Fruit fly (Drosophila melanogaster) whole organism, embryonic: ENCODE results near the gene HINT1.

Experiments
- Atf-2 ChIP-seq: fragments of 200-800 bp; sonication (Bioruptor generic); optimal IDR thresholded peaks from 2 replicates; lab custom pipeline; 2016; ENCODE audit warnings: missing biosample characterization, missing genetic modification characterization
- Bteb2 ChIP-seq: fragments of 200-800 bp; sonication (Bioruptor generic); optimal IDR thresholded peaks from 2 replicates; lab custom pipeline; 2016; ENCODE audit warnings: missing biosample characterization, missing genetic modification characterization
- CG11696 ChIP-seq: fragments of 200-800 bp; sonication (Bioruptor generic); IDR thresholded peaks from 2 replicates; pipeline ENCODE4 v1.3.6; 2022; ENCODE audit warnings: missing biosample characterization, missing genetic modification characterization
- CG12299 ChIP-seq: fragments of 200-800 bp; sonication (Bioruptor generic); optimal IDR thresholded peaks from 2 replicates; lab custom pipeline; 2018; ENCODE audit warnings: missing biosample characterization, mild to moderate bottlenecking, missing genetic modification characterization
- CG12942 ChIP-seq: fragments of 200-800 bp; sonication (Bioruptor generic); optimal IDR thresholded peaks from 3 replicates; lab custom pipeline; 2016; ENCODE audit warnings: missing biosample characterization, missing genetic modification characterization
- CG13775 ChIP-seq: fragments of 200-800 bp; sonication (Bioruptor generic); optimal IDR thresholded peaks from 3 replicates; lab custom pipeline; 2017; ENCODE audit warnings: missing biosample characterization, mild to moderate bottlenecking, missing genetic modification characterization
- CG14014 ChIP-seq: fragments of 200-800 bp; sonication (Bioruptor generic); IDR thresholded peaks from 2 replicates; pipeline ENCODE4 v1.3.6; 2022; ENCODE audit warnings: missing biosample characterization, missing genetic modification characterization
- CG15269 ChIP-seq: fragments of 200-800 bp; sonication (Bioruptor generic); optimal IDR thresholded peaks from 2 replicates; lab custom pipeline; 2018; ENCODE audit warnings: missing biosample characterization, mild to moderate bottlenecking, missing genetic modification characterization, moderate library complexity
- CG15479 ChIP-seq: fragments of 200-800 bp; sonication (Bioruptor generic); optimal IDR thresholded peaks from 3 replicates; lab custom pipeline; 2019; ENCODE audit warnings: missing biosample characterization, mild to moderate bottlenecking, missing genetic modification characterization, moderate library complexity
- CG1603 ChIP-seq: fragments of 200-800 bp; sonication (Bioruptor generic); optimal IDR thresholded peaks from 2 replicates; lab custom pipeline; 2019; ENCODE audit warnings: missing biosample characterization, mild to moderate bottlenecking, missing genetic modification characterization, moderate library complexity
- CG17328 ChIP-seq: fragments of 200-800 bp; sonication (Bioruptor generic); IDR thresholded peaks from 2 replicates; pipeline ENCODE4 v1.3.6; 2022; ENCODE audit warnings: missing biosample characterization, missing genetic modification characterization
- CG42726 ChIP-seq: fragments of 200-800 bp; sonication (Bioruptor generic); IDR thresholded peaks from 2 replicates; pipeline ENCODE4 v1.3.6; 2022; ENCODE audit warnings: missing biosample characterization, missing genetic modification characterization; ENCODE audit not compliant: partially characterized antibody
- CG4854 ChIP-seq: fragments of 200-800 bp; sonication (Bioruptor generic); optimal IDR thresholded peaks from 2 replicates; lab custom pipeline; 2016; ENCODE audit warnings: missing biosample characterization, missing genetic modification characterization, inconsistent platforms
- CG6654 ChIP-seq: fragments of 200-800 bp; sonication (Bioruptor generic); optimal IDR thresholded peaks from 2 replicates; lab custom pipeline; 2017; ENCODE audit warnings: missing biosample characterization, mild to moderate bottlenecking, missing genetic modification characterization
- CG7556 ChIP-seq: fragments of 200-800 bp; sonication (Bioruptor generic); optimal IDR thresholded peaks from 2 replicates; lab custom pipeline; 2017; ENCODE audit warnings: missing biosample characterization, mild to moderate bottlenecking, missing genetic modification characterization
- CG7839 ChIP-seq: fragments of 200-800 bp; sonication (Bioruptor generic); optimal IDR thresholded peaks from 3 replicates; lab custom pipeline; 2018; ENCODE audit warnings: missing biosample characterization, mild to moderate bottlenecking, missing genetic modification characterization, moderate library complexity
- CG8924 ChIP-seq: fragments of 200-800 bp; optimal IDR thresholded peaks from 3 replicates; lab custom pipeline; 2019; ENCODE audit warnings: missing biosample characterization, mild to moderate bottlenecking, missing genetic modification characterization, moderate library complexity
- CkIIα-i1 ChIP-seq: fragments of 200-800 bp; sonication (Bioruptor generic); IDR thresholded peaks from 2 replicates; pipeline ENCODE4 v1.3.6; 2022; ENCODE audit warnings: missing biosample characterization, missing genetic modification characterization
- Dfd ChIP-seq, 2 experiments: fragments of >200 bp; optimal IDR thresholded peaks; 2 replicates each; lab custom pipeline; 2017; ENCODE audit warnings: missing biosample characterization in 2 of 2, missing genetic modification characterization in 2 of 2
- Drgx ChIP-seq: fragments of 200-800 bp; sonication (Bioruptor generic); IDR thresholded peaks from 2 replicates; pipeline ENCODE4 v1.3.6; 2022; ENCODE audit warnings: missing biosample characterization, missing genetic modification characterization
- Ets65A ChIP-seq: fragments of 200-800 bp; sonication (Bioruptor generic); peaks from one replicate; lab custom pipeline; 2016; ENCODE audit warnings: missing biosample characterization, missing genetic modification characterization
- Fer2 ChIP-seq: fragments of 200-800 bp; sonication (Bioruptor generic); optimal IDR thresholded peaks from 2 replicates; lab custom pipeline; 2018; ENCODE audit warnings: missing biosample characterization, mild to moderate bottlenecking, missing genetic modification characterization, moderate library complexity
- HLH3B ChIP-seq: fragments of 200-800 bp; sonication (Bioruptor generic); IDR thresholded peaks from 2 replicates; pipeline ENCODE4 v1.3.6; 2022; ENCODE audit warnings: missing biosample characterization, missing genetic modification characterization
- Mes4 ChIP-seq: fragments of 200-800 bp; sonication (Bioruptor generic); optimal IDR thresholded peaks from 2 replicates; lab custom pipeline; 2016; ENCODE audit warnings: missing biosample characterization, missing genetic modification characterization
- Nf-YB ChIP-seq: fragments of 200-800 bp; sonication (Bioruptor generic); optimal IDR thresholded peaks from 3 replicates; lab custom pipeline; 2019; ENCODE audit warnings: missing biosample characterization, mild to moderate bottlenecking, missing genetic modification characterization, moderate library complexity
- Oli ChIP-seq: fragments of 200-800 bp; sonication (Bioruptor generic); optimal IDR thresholded peaks from 2 replicates; lab custom pipeline; 2018; ENCODE audit warnings: missing biosample characterization, mild to moderate bottlenecking, missing genetic modification characterization, moderate library complexity
- Sry-δ ChIP-seq: fragments of 200-800 bp; sonication (Bioruptor generic); optimal IDR thresholded peaks from 2 replicates; lab custom pipeline; 2016; ENCODE audit warnings: missing biosample characterization, missing genetic modification characterization
- Tbp ChIP-seq: fragments of >200 bp; optimal IDR thresholded peaks from 2 replicates; lab custom pipeline; 2018; ENCODE audit warnings: missing biosample characterization, missing genetic modification characterization
- amos ChIP-seq: fragments of 200-800 bp; sonication (Bioruptor generic); IDR thresholded peaks from 2 replicates; pipeline ENCODE4 v1.3.6; 2022; ENCODE audit warnings: missing biosample characterization, missing genetic modification characterization; ENCODE audit not compliant: partially characterized antibody
- bcd ChIP-seq: fragments of 200-800 bp; sonication (Bioruptor generic); optimal IDR thresholded peaks from 2 replicates; lab custom pipeline; 2017; ENCODE audit warnings: missing biosample characterization, mild to moderate bottlenecking, missing genetic modification characterization
- croc ChIP-seq: fragments of 200-800 bp; sonication (Bioruptor generic); conservative IDR thresholded peaks from 3 replicates; pipeline ENCODE4 v1.3.6; 2022; ENCODE audit warnings: missing biosample characterization, missing genetic modification characterization
- en ChIP-seq: fragments of 200-800 bp; sonication (Bioruptor generic); optimal IDR thresholded peaks from 2 replicates; lab custom pipeline; 2016; ENCODE audit warnings: missing biosample characterization, missing genetic modification characterization
- gsb-n ChIP-seq: fragments of 200-800 bp; sonication (Bioruptor generic); optimal IDR thresholded peaks from 3 replicates; lab custom pipeline; 2018; ENCODE audit warnings: missing biosample characterization, mild to moderate bottlenecking, missing genetic modification characterization
- her ChIP-seq: fragments of 200-800 bp; sonication (Bioruptor generic); optimal IDR thresholded peaks from 2 replicates; lab custom pipeline; 2016; ENCODE audit warnings: missing biosample characterization, missing genetic modification characterization
- lola ChIP-seq, 3 experiments: fragments of >200 bp in 2 of 3; fragments of 200-800 bp in 1 of 3; sonication (Bioruptor generic) in 1 of 3; optimal IDR thresholded peaks; 2 replicates each; lab custom pipeline; 2017 to 2019; ENCODE audit warnings: missing biosample characterization in 3 of 3, missing genetic modification characterization in 3 of 3, mild to moderate bottlenecking in 1 of 3, moderate library complexity in 1 of 3
- maf-S ChIP-seq: fragments of 200-800 bp; sonication (Bioruptor generic); optimal IDR thresholded peaks from 2 replicates; lab custom pipeline; 2016; ENCODE audit warnings: missing biosample characterization, missing genetic modification characterization
- nerfin-1 ChIP-seq: fragments of 200-800 bp; sonication (Bioruptor generic); optimal IDR thresholded peaks from 3 replicates; lab custom pipeline; 2019; ENCODE audit warnings: missing biosample characterization, mild to moderate bottlenecking, missing genetic modification characterization, moderate library complexity
- nerfin-2 ChIP-seq: fragments of 200-800 bp; sonication (Bioruptor generic); IDR thresholded peaks from 2 replicates; pipeline ENCODE4 v1.3.6; 2022; ENCODE audit warnings: missing biosample characterization, missing genetic modification characterization; ENCODE audit not compliant: partially characterized antibody
- pan ChIP-seq, 4 experiments: fragments of >200 bp in 3 of 4; fragments of 200-800 bp in 1 of 4; sonication (Bioruptor generic) in 1 of 4; optimal IDR thresholded peaks in 3 of 4; IDR thresholded peaks in 1 of 4; 2 replicates each; pipeline versions ENCODE4 v1.3.6 to Lab custom; 2017 to 2022; ENCODE audit warnings: missing biosample characterization in 2 of 4, missing genetic modification characterization in 2 of 4, mixed read lengths in 1 of 4
- peb ChIP-seq: fragments of 200-800 bp; sonication (Bioruptor generic); IDR thresholded peaks from 2 replicates; pipeline ENCODE4 v1.3.6; 2022; ENCODE audit warnings: missing biosample characterization, missing genetic modification characterization
- ranshi ChIP-seq: fragments of 200-800 bp; sonication (Bioruptor generic); IDR thresholded peaks from 2 replicates; pipeline ENCODE4 v1.3.6; 2022; ENCODE audit warnings: missing biosample characterization, missing genetic modification characterization
- run ChIP-seq: fragments of 200-800 bp; sonication (Bioruptor generic); optimal IDR thresholded peaks from 3 replicates; lab custom pipeline; 2018; ENCODE audit warnings: missing biosample characterization, mild to moderate bottlenecking, missing genetic modification characterization
- sisA ChIP-seq: fragments of 200-800 bp; sonication (Bioruptor generic); IDR thresholded peaks from 2 replicates; pipeline ENCODE4 v1.3.6; 2022; ENCODE audit warnings: missing biosample characterization, missing genetic modification characterization
- tap ChIP-seq: fragments of 200-800 bp; optimal IDR thresholded peaks from 3 replicates; lab custom pipeline; 2019; ENCODE audit warnings: missing biosample characterization, mild to moderate bottlenecking, missing genetic modification characterization, moderate library complexity
- tio ChIP-seq: fragments of 200-800 bp; sonication (Bioruptor generic); optimal IDR thresholded peaks from 2 replicates; lab custom pipeline; 2017; ENCODE audit warnings: missing biosample characterization, missing genetic modification characterization, inconsistent platforms
- wdn ChIP-seq: fragments of 200-800 bp; sonication (Bioruptor generic); IDR thresholded peaks from 2 replicates; pipeline ENCODE4 v1.3.6; 2022; ENCODE audit warnings: missing biosample characterization, missing genetic modification characterization
- zen2 ChIP-seq: fragments of 200-800 bp; sonication (Bioruptor generic); IDR thresholded peaks from 3 replicates; pipeline ENCODE4 v1.3.6; 2022; ENCODE audit warnings: missing biosample characterization, missing genetic modification characterization; ENCODE audit not compliant: partially characterized antibody
- zfh1 ChIP-seq: fragments of 200-800 bp; sonication (Bioruptor generic); IDR thresholded peaks from 3 replicates; pipeline ENCODE4 v1.3.6; 2022; ENCODE audit warnings: missing biosample characterization, missing genetic modification characterization

The HINT1 gene

DNA sequence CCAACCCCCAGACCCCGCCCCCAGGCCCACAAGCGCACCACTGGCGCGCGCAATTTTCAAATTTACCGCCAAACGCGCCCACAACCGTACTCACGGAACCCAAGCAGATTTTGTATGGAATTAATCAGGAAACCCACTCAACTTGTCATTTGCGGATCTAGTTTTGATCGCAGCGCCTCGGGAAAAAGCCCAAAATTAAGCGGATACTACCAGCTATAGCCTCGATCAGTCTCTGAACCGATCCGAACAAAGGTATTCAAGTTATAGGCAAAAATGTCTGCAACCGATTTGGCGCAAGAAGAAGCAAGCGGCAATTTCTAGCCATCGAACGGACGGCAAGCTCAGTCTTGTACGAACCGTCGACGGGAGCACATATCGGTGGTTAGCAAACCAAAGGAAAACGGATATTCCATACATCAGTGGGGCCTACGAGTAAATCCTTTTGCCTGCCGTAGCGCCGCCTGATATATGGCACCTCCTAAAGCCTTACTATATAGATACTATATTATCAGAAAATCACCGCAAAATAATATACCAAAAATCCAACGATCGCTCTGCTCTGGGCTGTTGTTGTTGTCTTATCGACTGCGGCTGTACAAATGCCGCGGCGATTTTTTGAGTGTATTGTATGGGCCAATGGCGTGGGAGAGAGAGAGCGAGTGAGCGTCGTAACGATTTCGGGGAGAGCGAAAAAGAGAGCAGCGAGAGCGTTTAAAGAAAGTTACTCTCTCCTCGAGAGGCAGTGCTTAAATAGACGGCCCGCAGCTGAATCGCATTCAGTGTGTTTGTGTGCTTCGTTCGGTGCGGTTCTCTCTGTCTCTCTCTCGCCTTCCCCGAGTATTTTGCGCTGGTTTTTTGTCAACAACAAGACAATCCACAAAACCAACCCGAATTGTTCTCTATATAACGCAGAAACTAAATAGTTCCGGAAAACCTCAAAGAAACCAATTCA is 17.2 kb upstream of the HINT1 start, which contains the start of gene Pgk (continued):
- TF ChIP-seq CG13775 (peak; percentile 20), Fer2 (tag; lab: Kevin White, UChicago) (no peak), CG7556 (GFP tag; lab: Kevin White, UChicago) (peak; percentile 41), maf-S (GFP tag; lab: Kevin White, UChicago) (no peak), CG4854 (GFP tag; lab: Kevin White, UChicago) (peak; percentile 3), CG14014 (GFP tag; lab: Robert Waterston, UW) (no peak), peb (no peak), ranshi (GFP tag; lab: Robert Waterston, UW) (no peak), Drgx (GFP tag; lab: Robert Waterston, UW) (no peak), nerfin-2 (GFP tag; lab: Robert Waterston, UW) (no peak), Sry-δ (GFP tag; lab: Kevin White, UChicago) (no peak), CkIIα-i1 (GFP tag; lab: Robert Waterston, UW) (no peak), HLH3B (GFP tag; lab: Robert Waterston, UW) (no peak), sisA (GFP tag; lab: Robert Waterston, UW) (no peak), Tbp (GFP tag; lab: Kevin White, UChicago) (peak; percentile 99), Atf-2 (GFP tag; lab: Kevin White, UChicago) (no peak), CG12942 (GFP tag; lab: Kevin White, UChicago) (no peak), run (tag; lab: Kevin White, UChicago) (peak; percentile 75), CG8924 (tag; lab: Kevin White, UChicago) (peak; percentile 61), wdn (no peak), lola (GFP tag; optimal IDR thresholded peaks at IDR 0.05; lab: Kevin White, UChicago) (peak in 1 of 3 experiments; percentile 0), Dfd (GFP tag; optimal IDR thresholded peaks at IDR 0.05; lab: Kevin White, UChicago) (no peak), en (no peak), CG12299 (tag; lab: Kevin White, UChicago) (peak; percentile 48), her (GFP tag; lab: Kevin White, UChicago) (peak; percentile 33), CG15269 (peak; percentile 56), CG42726 (GFP tag; lab: Robert Waterston, UW) (no peak), tap (tag; lab: Kevin White, UChicago) (peak; percentile 14), CG11696 (GFP tag; lab: Robert Waterston, UW) (no peak), tio (GFP tag; lab: Kevin White, UChicago) (no peak), Bteb2 (peak; percentile 39), pan (optimal IDR thresholded peaks at IDR 0.05; lab: Kevin White, UChicago) (no peak), pan (GFP tag; optimal IDR thresholded peaks at IDR 0.05 in 1 of 2, IDR thresholded peaks at IDR 0.05 in 1 of 2) (no peak), CG7839 (tag; lab: Kevin White, UChicago) (peak; percentile 30), amos (no peak), Ets65A (peak; percentile 94), nerfin-1 (tag; lab: Kevin White, UChicago) (peak; percentile 5), croc (GFP tag; lab: Robert Waterston, UW) (no peak), Mes4 (GFP tag; lab: Kevin White, UChicago) (peak; percentile 50), zen2 (GFP tag; lab: Robert Waterston, UW) (no peak), CG1603 (tag; lab: Kevin White, UChicago) (peak; percentile 60), Nf-YB (GFP tag; lab: Kevin White, UChicago) (peak; percentile 89), CG15479 (GFP tag; lab: Kevin White, UChicago) (peak; percentile 98), Oli (tag; lab: Kevin White, UChicago) (peak; percentile 38), CG17328 (GFP tag; lab: Robert Waterston, UW) (no peak), bcd (no peak), zfh1 (no peak), gsb-n (peak; percentile 32), CG6654 (GFP tag; lab: Kevin White, UChicago) (no peak)
